Worm (Caenorhabditis elegans) whole organism, late embryonic: ENCODE data around the gene C31C9.9.

Experiments
- Y22D7AL.16 ChIP-seq: sonication (generic microtip); optimal IDR thresholded peaks from 2 replicates; lab custom pipeline; 2016; ENCODE audit warnings: missing genetic modification characterization, missing compliant biosample characterization
- ceh-9 ChIP-seq: sonication (generic microtip); optimal IDR thresholded peaks from 2 replicates; lab custom pipeline; 2016; ENCODE audit warnings: mild to moderate bottlenecking, missing genetic modification characterization, inconsistent platforms, missing compliant biosample characterization
- hlh-6 ChIP-seq: sonication (generic microtip); optimal IDR thresholded peaks from 2 replicates; lab custom pipeline; 2016; ENCODE audit warnings: missing genotype, missing genetic modification characterization, missing compliant biosample characterization
- nhr-11 ChIP-seq: fragments of 150-350 bp; optimal IDR thresholded peaks from 2 replicates; lab custom pipeline; 2014; ENCODE audit warnings: missing biosample characterization, missing genetic modification characterization
- sox-4 ChIP-seq: sonication (generic microtip); optimal IDR thresholded peaks from 2 replicates; lab custom pipeline; 2017; ENCODE audit warnings: mild to moderate bottlenecking, missing genetic modification characterization, inconsistent platforms, missing compliant biosample characterization
- unc-86 ChIP-seq: sonication (generic microtip); optimal IDR thresholded peaks from 2 replicates; lab custom pipeline; 2016; ENCODE audit warnings: missing genetic modification characterization, missing compliant biosample characterization

DNA sequence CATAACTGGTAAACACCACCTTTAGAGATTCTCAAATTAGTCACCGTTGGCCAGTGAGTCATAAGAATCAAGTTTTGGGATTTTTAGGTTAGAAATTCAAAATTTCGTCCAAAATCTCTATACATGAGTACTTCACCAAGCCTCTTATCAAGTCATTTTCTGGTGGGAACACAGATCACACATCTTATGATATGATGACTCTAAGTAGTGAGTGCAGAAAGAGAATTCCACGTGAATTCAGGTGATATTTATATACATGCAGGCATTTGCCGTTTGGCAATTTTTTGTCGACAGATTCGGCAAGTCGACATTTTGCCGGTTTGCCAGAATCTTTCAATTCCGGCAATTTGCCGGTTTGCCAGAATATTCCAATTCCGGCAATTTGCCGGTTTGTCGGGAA, 17.2 kb downstream of the C31C9.9 start:
- TF ChIP-seq ceh-9 (tag; lab: Kevin White, UChicago) (no peak), Y22D7AL.16 (tag; lab: Kevin White, UChicago) (no peak), sox-4 (tag; lab: Kevin White, UChicago) (no peak), nhr-11 (no peak), hlh-6 (no peak), unc-86 (no peak)
